Worm (Caenorhabditis elegans) whole organism, mixed stage, embryonic: Measurements from ENCODE around the gene mltn-11.
A peak's percentile ranks its signal among the peaks of the same experiment; 100 is the strongest.

Source experiments
- ceh-39 ChIP-seq: fragments of 150-350 bp; optimal IDR thresholded peaks from 2 replicates; lab custom pipeline; 2014; ENCODE audit warnings: missing biosample characterization, missing genetic modification characterization
- ceh-43 ChIP-seq: fragments of 200-800 bp; sonication (Bioruptor generic); optimal IDR thresholded peaks from 2 replicates; lab custom pipeline; 2018; ENCODE audit warnings: mild to moderate bottlenecking, missing genetic modification characterization, moderate library complexity, missing compliant biosample characterization
- cnd-1 ChIP-seq: fragments of 200-800 bp; sonication (Bioruptor generic); optimal IDR thresholded peaks from 2 replicates; lab custom pipeline; 2018; ENCODE audit warnings: mild to moderate bottlenecking, missing genetic modification characterization, missing compliant biosample characterization
- drap-1 ChIP-seq: fragments of 200-800 bp; sonication (Bioruptor generic); optimal IDR thresholded peaks from 3 replicates; lab custom pipeline; 2018; ENCODE audit warnings: mild to moderate bottlenecking, missing genetic modification characterization, missing compliant biosample characterization
- elt-1 ChIP-seq: sonication (generic microtip); optimal IDR thresholded peaks from 2 replicates; lab custom pipeline; 2017; ENCODE audit warnings: missing genetic modification characterization, mild to moderate bottlenecking, missing compliant biosample characterization, antibody characterized with exemption, moderate library complexity, borderline replicate concordance; ENCODE audit not compliant: insufficient read depth
- elt-3 ChIP-seq: fragments of 150-350 bp; optimal IDR thresholded peaks from 2 replicates; lab custom pipeline; 2014; ENCODE audit warnings: missing biosample characterization, missing genetic modification characterization
- flh-1 ChIP-seq: fragments of 200-800 bp; sonication (Bioruptor generic); optimal IDR thresholded peaks from 2 replicates; lab custom pipeline; 2018; ENCODE audit warnings: mild to moderate bottlenecking, missing genetic modification characterization, moderate library complexity, missing compliant biosample characterization
- ham-2 ChIP-seq: fragments of 200-800 bp; sonication (Bioruptor generic); optimal IDR thresholded peaks from 2 replicates; lab custom pipeline; 2018; ENCODE audit warnings: mild to moderate bottlenecking, missing genetic modification characterization, missing compliant biosample characterization
- hlh-1 ChIP-seq: fragments of 150-350 bp; optimal IDR thresholded peaks from 2 replicates; lab custom pipeline; 2014; ENCODE audit warnings: missing biosample characterization, missing genetic modification reagents, missing genetic modification characterization
- lin-13 ChIP-seq: fragments of 150-350 bp; optimal IDR thresholded peaks from 2 replicates; lab custom pipeline; 2014; ENCODE audit warnings: missing biosample characterization, missing genetic modification characterization
- lin-32 ChIP-seq: fragments of 200-800 bp; sonication (Bioruptor generic); optimal IDR thresholded peaks from 2 replicates; lab custom pipeline; 2018; ENCODE audit warnings: mild to moderate bottlenecking, missing genetic modification characterization, missing compliant biosample characterization
- lsy-2 ChIP-seq: fragments of 150-350 bp; optimal IDR thresholded peaks from 2 replicates; lab custom pipeline; 2014; ENCODE audit warnings: missing biosample characterization, missing genetic modification characterization
- mab-5 ChIP-seq: fragments of 150-350 bp; optimal IDR thresholded peaks from 2 replicates; lab custom pipeline; 2014; ENCODE audit warnings: missing biosample characterization, missing genetic modification characterization
- mep-1 ChIP-seq: fragments of 150-350 bp; optimal IDR thresholded peaks from 2 replicates; lab custom pipeline; 2017; ENCODE audit warnings: missing biosample characterization, missing genetic modification reagents, missing genetic modification characterization, inconsistent platforms
- nhr-2 ChIP-seq: fragments of 150-350 bp; optimal IDR thresholded peaks from 2 replicates; lab custom pipeline; 2014; ENCODE audit warnings: missing biosample characterization, missing genetic modification characterization
- nhr-237 ChIP-seq: fragments of 150-350 bp; optimal IDR thresholded peaks from 2 replicates; lab custom pipeline; 2014; ENCODE audit warnings: missing biosample characterization, missing genetic modification characterization
- nhr-28 ChIP-seq: fragments of 150-350 bp; optimal IDR thresholded peaks from 2 replicates; lab custom pipeline; 2014; ENCODE audit warnings: missing biosample characterization, missing genetic modification characterization
- pha-4 ChIP-seq: fragments of 150-350 bp; optimal IDR thresholded peaks from 2 replicates; lab custom pipeline; 2018; ENCODE audit warnings: missing biosample characterization, missing genetic modification reagents, missing genetic modification characterization
- sem-2 ChIP-seq: fragments of 200-800 bp; sonication (Bioruptor generic); optimal IDR thresholded peaks from 2 replicates; lab custom pipeline; 2018; ENCODE audit warnings: mild to moderate bottlenecking, missing genetic modification characterization, missing compliant biosample characterization
- snpc-4 ChIP-seq: fragments of 150-350 bp; optimal IDR thresholded peaks from 2 replicates; lab custom pipeline; 2014; ENCODE audit warnings: missing biosample characterization, missing genetic modification characterization
- sptf-1 ChIP-seq: sonication (generic microtip); optimal IDR thresholded peaks from 2 replicates; lab custom pipeline; 2017; ENCODE audit warnings: mild to moderate bottlenecking, missing genetic modification characterization, moderate library complexity, missing compliant biosample characterization
- tbx-8 ChIP-seq: fragments of 200-800 bp; sonication (Bioruptor generic); optimal IDR thresholded peaks from 2 replicates; lab custom pipeline; 2018; ENCODE audit warnings: mild to moderate bottlenecking, missing genetic modification characterization, moderate library complexity, missing compliant biosample characterization
- unc-120 ChIP-seq: sonication (generic microtip); optimal IDR thresholded peaks from 2 replicates; lab custom pipeline; 2017; ENCODE audit warnings: missing genetic modification characterization, missing compliant biosample characterization; ENCODE audit not compliant: poor library complexity, severe bottlenecking
- unc-62 ChIP-seq: fragments of 150-350 bp; optimal IDR thresholded peaks from 2 replicates; lab custom pipeline; 2014; ENCODE audit warnings: missing biosample characterization, missing genetic modification reagents, missing genetic modification characterization
- zip-8 ChIP-seq: fragments of 150-350 bp; optimal IDR thresholded peaks from 2 replicates; lab custom pipeline; 2014; ENCODE audit warnings: missing biosample characterization, missing genetic modification characterization
- ztf-11 ChIP-seq: fragments of 150-350 bp; optimal IDR thresholded peaks from 2 replicates; lab custom pipeline; 2014; ENCODE audit warnings: missing biosample characterization, missing genetic modification characterization

Gene mltn-11

ce11 chrV:16592947-16593791 is 42.8 kb upstream of the mltn-11 start:
- TF ChIP-seq lin-13 (tag; lab: Kevin White, UChicago) (no peak), snpc-4 (tag; lab: Kevin White, UChicago) (no peak), nhr-28 (tag; lab: Kevin White, UChicago) (no peak), lin-32 (no peak), unc-120 (tag; lab: Kevin White, UChicago) (no peak), ham-2 (no peak), mab-5 (tag; lab: Kevin White, UChicago) (no peak), elt-3 (tag; lab: Kevin White, UChicago) (no peak), ceh-43 (GFP tag; lab: Kevin White, UChicago) (no peak), ztf-11 (tag; lab: Kevin White, UChicago) (no peak), zip-8 (tag; lab: Kevin White, UChicago) (no peak), nhr-237 (no peak), tbx-8 (GFP tag; lab: Kevin White, UChicago) (no peak)

ce11 chrV:16593792-16594059 is 42.3 kb upstream of the mltn-11 start:
- TF ChIP-seq nhr-28 (tag; lab: Kevin White, UChicago) (no peak), sem-2 (GFP tag; lab: Kevin White, UChicago) (no peak), elt-1 (tag; lab: Kevin White, UChicago) (no peak), lsy-2 (no peak), sptf-1 (tag; lab: Kevin White, UChicago) (no peak), lin-13 (tag; lab: Kevin White, UChicago) (no peak), ceh-43 (GFP tag; lab: Kevin White, UChicago) (no peak), ztf-11 (tag; lab: Kevin White, UChicago) (no peak), mep-1 (no peak), nhr-237 (no peak), mab-5 (tag; lab: Kevin White, UChicago) (no peak), flh-1 (GFP tag; lab: Kevin White, UChicago) (no peak)

- TF ChIP-seq lin-13 (tag; lab: Kevin White, UChicago) (no peak), hlh-1 (tag; lab: Kevin White, UChicago) (peak; percentile 29)
Measured at ce11 chrV:16594514-16594913, 41.5 kb upstream of the mltn-11 start.

ce11 chrV:16595140-16595791 is 40.7 kb upstream of the mltn-11 start, which contains the start of gene cpl-1:
Gene cpl-1, minus strand, starts transcription at chrV:16595346.
- TF ChIP-seq unc-120 (tag; lab: Kevin White, UChicago) (peak; percentile 42), nhr-2 (tag; lab: Kevin White, UChicago) (no peak)

- no peak for TF ChIP-seq ztf-11 (tag; lab: Kevin White, UChicago)
- TF ChIP-seq elt-3 (tag; lab: Kevin White, UChicago): peak; percentile 60
- TF ChIP-seq unc-62 (GFP tag; lab: Kevin White, UChicago): no peak
- TF ChIP-seq pha-4: no peak
Measured at ce11 chrV:16596102-16596501, 39.9 kb upstream of the mltn-11 start.

ce11 chrV:16598437-16598836 is 37.5 kb upstream of the mltn-11 start:
- peak; percentile 13 for TF ChIP-seq unc-120 (tag; lab: Kevin White, UChicago)
- no peak for TF ChIP-seq drap-1 (GFP tag; lab: Kevin White, UChicago)
- peak; percentile 33 for TF ChIP-seq unc-62 (GFP tag; lab: Kevin White, UChicago)
- peak; percentile 22 for TF ChIP-seq hlh-1 (tag; lab: Kevin White, UChicago)

- no peak for TF ChIP-seq flh-1 (GFP tag; lab: Kevin White, UChicago)
- no peak for TF ChIP-seq ceh-43 (GFP tag; lab: Kevin White, UChicago)
- TF ChIP-seq unc-62 (GFP tag; lab: Kevin White, UChicago): no peak
- TF ChIP-seq lin-13 (tag; lab: Kevin White, UChicago): no peak
- no peak for TF ChIP-seq ham-2
- no peak for TF ChIP-seq nhr-2 (tag; lab: Kevin White, UChicago)
- TF ChIP-seq hlh-1 (tag; lab: Kevin White, UChicago): no peak
- no peak for TF ChIP-seq ceh-39 (tag; lab: Kevin White, UChicago)
- TF ChIP-seq cnd-1 (tag; lab: Kevin White, UChicago): no peak
- no peak for TF ChIP-seq mab-5 (tag; lab: Kevin White, UChicago)
- TF ChIP-seq, all 35 proteins: peak for 0
Measured at ce11 chrV:16599835-16600234, 36.2 kb upstream of the mltn-11 start.
